Worm (Caenorhabditis elegans) whole organism, young adult: Measurements from ENCODE around the gene daf-7.

Experiments
- F55B11.4 ChIP-seq: sonication (generic microtip); optimal IDR thresholded peaks from 2 replicates; lab custom pipeline; 2016; ENCODE audit warnings: missing compliant biosample characterization, missing genetic modification characterization, borderline replicate concordance; ENCODE audit not compliant: insufficient read depth
- K11D2.4 ChIP-seq: fragments of 200-800 bp; sonication (Bioruptor generic); IDR thresholded peaks from 2 replicates; pipeline ENCODE4 v1.3.6; 2022; ENCODE audit warnings: missing genetic modification reagents, missing genetic modification characterization, missing compliant biosample characterization
- Y53F4B.3 ChIP-seq: fragments of 200-800 bp; sonication (Bioruptor generic); IDR thresholded peaks from 2 replicates; pipeline ENCODE4 v1.3.6; 2022; ENCODE audit warnings: missing genetic modification reagents, missing genetic modification characterization, missing compliant biosample characterization
- akir-1 ChIP-seq: fragments of 200-800 bp; sonication (Bioruptor generic); optimal IDR thresholded peaks from 2 replicates; lab custom pipeline; 2018; ENCODE audit warnings: mild to moderate bottlenecking, missing genetic modification characterization, moderate library complexity, missing compliant biosample characterization
- attf-6 ChIP-seq: fragments of 200-800 bp; sonication (Bioruptor generic); IDR thresholded peaks from 2 replicates; pipeline ENCODE4 v1.3.6; 2022; ENCODE audit warnings: missing genetic modification reagents, missing genetic modification characterization, missing compliant biosample characterization
- ets-4 ChIP-seq: fragments of 200-800 bp; sonication (Bioruptor generic); optimal IDR thresholded peaks from 2 replicates; lab custom pipeline; 2018; ENCODE audit warnings: mild to moderate bottlenecking, missing genetic modification characterization, missing compliant biosample characterization
- lin-35 ChIP-seq, 3 experiments: fragments of 150-350 bp in 2 of 3; sonication (generic microtip) in 1 of 3; optimal IDR thresholded peaks; 2 replicates each; lab custom pipeline; 2014 to 2018; ENCODE audit warnings: missing biosample characterization in 3 of 3, missing genetic modification characterization in 3 of 3, missing genetic modification reagents in 3 of 3
- rpc-1 ChIP-seq, 2 experiments: fragments of 150-350 bp in 1 of 2; sonication (generic microtip) in 1 of 2; optimal IDR thresholded peaks; 2 replicates each; lab custom pipeline; 2014 to 2018; ENCODE audit warnings: missing biosample characterization in 1 of 2, missing genetic modification characterization in 1 of 2, missing genetic modification reagents in 1 of 2, missing genotype in 1 of 2
- unc-62 ChIP-seq: fragments of 150-350 bp; optimal IDR thresholded peaks from 2 replicates; lab custom pipeline; 2014; ENCODE audit warnings: missing biosample characterization, missing genetic modification reagents, missing genetic modification characterization
- zfh-2 ChIP-seq: fragments of 200-800 bp; sonication (Bioruptor generic); conservative IDR thresholded peaks from 2 replicates; pipeline ENCODE4 v1.3.6; 2022; ENCODE audit warnings: missing genetic modification reagents, missing genetic modification characterization, missing compliant biosample characterization

DNA sequence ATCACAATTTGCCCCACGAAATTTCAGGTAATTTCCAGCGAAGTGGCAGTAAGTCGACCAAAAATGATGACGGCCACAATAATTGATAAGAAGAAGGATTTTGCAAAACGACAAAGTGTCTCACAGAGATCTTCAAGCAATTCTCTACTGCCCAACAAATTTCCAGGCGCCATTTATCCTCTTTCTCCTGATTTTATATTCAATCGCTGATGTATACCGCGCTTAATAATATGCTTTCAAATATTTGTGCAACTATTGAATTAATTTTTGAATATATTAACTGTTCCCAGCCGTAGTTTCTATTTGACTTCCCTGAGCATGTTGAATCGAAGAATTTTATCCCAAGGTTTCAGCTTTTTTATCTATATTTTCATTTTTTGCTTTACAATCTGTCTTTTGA is 40.7 kb upstream of the daf-7 start, which contains the start of gene tpst-2:
- TF ChIP-seq rpc-1 (optimal IDR thresholded peaks at IDR 0.05; lab: Kevin White, UChicago) (no peak), rpc-1 (tag; optimal IDR thresholded peaks at IDR 0.05; lab: Kevin White, UChicago) (no peak), akir-1 (GFP tag; lab: Kevin White, UChicago) (no peak), attf-6 (no peak), lin-35 (GFP tag; optimal IDR thresholded peaks at IDR 0.05; lab: Kevin White, UChicago) (no peak), F55B11.4 (tag; lab: Kevin White, UChicago) (no peak), ets-4 (GFP tag; lab: Kevin White, UChicago) (no peak), zfh-2 (GFP tag; lab: Robert Waterston, UW) (no peak), K11D2.4 (GFP tag; lab: Robert Waterston, UW) (no peak), unc-62 (GFP tag; lab: Kevin White, UChicago) (no peak), Y53F4B.3 (GFP tag; lab: Robert Waterston, UW) (no peak)
